Worm (Caenorhabditis elegans): ENCODE results near the gene ect-2.

The ect-2 gene

DNA sequence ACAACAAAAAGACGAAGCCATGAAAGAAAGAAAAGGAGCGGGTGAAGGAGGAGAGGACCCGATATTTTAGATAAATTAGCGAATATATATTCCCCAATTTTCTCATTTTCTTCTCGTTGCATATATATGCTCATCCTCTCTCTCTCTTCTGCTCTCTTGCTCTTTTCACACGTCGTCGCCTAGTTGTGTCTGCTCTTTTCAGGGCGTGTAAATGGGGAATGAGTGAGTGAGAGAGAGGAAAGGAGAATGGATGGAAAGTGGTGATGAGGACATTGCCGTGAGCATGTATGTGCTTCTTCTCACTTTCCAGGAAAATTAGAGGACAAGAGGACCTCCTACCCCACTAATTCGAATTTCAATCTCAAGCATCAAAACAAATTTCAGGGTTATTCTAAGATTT lies 28.3 kb downstream of the ect-2 start:
- TF ChIP-seq lin-14 (GFP tag; optimal IDR thresholded peaks at IDR 0.05) (peak; percentile 63), C04F5.9 (tag; optimal IDR thresholded peaks at IDR 0.05) (no peak), egl-13 (tag; optimal IDR thresholded peaks at IDR 0.05) (peak; percentile 30), pqm-1 (tag; optimal IDR thresholded peaks at IDR 0.05) (no peak), nhr-71 (tag; optimal IDR thresholded peaks at IDR 0.05) (peak; percentile 26), dsc-1 (tag; optimal IDR thresholded peaks at IDR 0.05) (peak; percentile 22), unc-62 (GFP tag; optimal IDR thresholded peaks at IDR 0.05) (no peak), unc-86 (tag; optimal IDR thresholded peaks at IDR 0.05) (peak; percentile 20), C34B4.2 (tag; optimal IDR thresholded peaks at IDR 0.05) (no peak), nhr-85 (tag) (no peak)

ce11 chrII:10753694-10754093 lies 30.1 kb downstream of the ect-2 start:
- TF ChIP-seq pag-3 (tag; optimal IDR thresholded peaks at IDR 0.05; ENCODE audit: borderline replicate concordance, insufficient read depth) (no peak), fkh-10 (GFP tag; optimal IDR thresholded peaks at IDR 0.05) (peak; percentile 94), lin-14 (GFP tag; optimal IDR thresholded peaks at IDR 0.05) (peak; percentile 40)

DNA sequence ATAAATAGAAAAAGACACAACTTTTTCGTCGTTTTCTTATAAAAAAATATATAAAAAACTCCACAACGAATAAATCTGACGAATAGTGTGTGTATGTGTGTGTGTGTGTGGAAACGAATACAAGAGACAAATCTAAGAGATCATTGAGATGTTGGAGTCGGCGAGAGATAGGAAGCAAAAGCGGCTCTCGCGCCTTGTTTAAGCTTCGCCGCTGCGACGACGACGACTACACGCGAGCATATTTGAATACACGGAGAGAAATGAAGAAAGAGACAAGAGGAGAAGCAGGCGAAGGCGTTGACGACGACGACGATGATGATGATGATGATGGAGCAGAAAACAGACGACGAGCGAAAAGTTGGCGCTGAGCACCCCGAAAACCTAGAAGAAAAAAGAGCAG lies 39.0 kb downstream of the ect-2 start:
- TF ChIP-seq unc-98 (GFP tag; IDR thresholded peaks at IDR 0.05): no peak
- no peak for TF ChIP-seq efl-3 (GFP tag; optimal IDR thresholded peaks at IDR 0.05)
- peak in 1 of 2 experiments; percentile 41 for TF ChIP-seq lsy-2 (tag; optimal IDR thresholded peaks at IDR 0.05)
- no peak for TF ChIP-seq lin-39 (tag; optimal IDR thresholded peaks at IDR 0.05)
- peak; percentile 31 for TF ChIP-seq nhr-47 (tag; optimal IDR thresholded peaks at IDR 0.05)
- TF ChIP-seq hpl-2 (GFP tag; optimal IDR thresholded peaks at IDR 0.05): no peak
- peak; percentile 20 for TF ChIP-seq fkh-10 (GFP tag; optimal IDR thresholded peaks at IDR 0.05)
- no peak for TF ChIP-seq mef-2 (tag; optimal IDR thresholded peaks at IDR 0.05)
- no peak for TF ChIP-seq ces-1 (GFP tag; optimal IDR thresholded peaks at IDR 0.05)
- TF ChIP-seq ztf-11 (tag; optimal IDR thresholded peaks at IDR 0.05): no peak
- no peak for TF ChIP-seq vab-15 (tag; optimal IDR thresholded peaks at IDR 0.05)
- TF ChIP-seq snpc-4 (tag; optimal IDR thresholded peaks at IDR 0.05): no peak
- peak; percentile 39 for TF ChIP-seq swsn-7 (tag; optimal IDR thresholded peaks at IDR 0.05)
- TF ChIP-seq dsc-1 (tag; optimal IDR thresholded peaks at IDR 0.05): peak; percentile 34
- TF ChIP-seq tlp-1 (tag; optimal IDR thresholded peaks at IDR 0.05): no peak
- no peak for TF ChIP-seq ztf-4 (tag; optimal IDR thresholded peaks at IDR 0.05)
- TF ChIP-seq lin-35 (GFP tag; optimal IDR thresholded peaks at IDR 0.05): peak in 1 of 2 experiments; percentile 34
- no peak for TF ChIP-seq aly-2 (tag; optimal IDR thresholded peaks at IDR 0.05)
- no peak for TF ChIP-seq pag-3 (tag; optimal IDR thresholded peaks at IDR 0.05; ENCODE audit: borderline replicate concordance, insufficient read depth)
- TF ChIP-seq nhr-237 (tag; optimal IDR thresholded peaks at IDR 0.05): no peak
- TF ChIP-seq lin-14 (GFP tag; optimal IDR thresholded peaks at IDR 0.05): peak; percentile 79
- TF ChIP-seq nhr-76 (tag; optimal IDR thresholded peaks at IDR 0.05): no peak
- TF ChIP-seq C16A3.4 (tag; optimal IDR thresholded peaks at IDR 0.05): no peak
- TF ChIP-seq nhr-19 (GFP tag; conservative IDR thresholded peaks at IDR 0.05): no peak
- no peak for TF ChIP-seq ama-1 (optimal IDR thresholded peaks at IDR 0.05)
- TF ChIP-seq sptf-1 (tag; optimal IDR thresholded peaks at IDR 0.05): no peak
- peak; percentile 20 to 48 for TF ChIP-seq efl-1 (optimal IDR thresholded peaks at IDR 0.05)
- TF ChIP-seq efl-1 (GFP tag; optimal IDR thresholded peaks at IDR 0.05 in 1 of 2): peak in 1 of 2 experiments; percentile 11
- peak; percentile 69 for TF ChIP-seq fkh-8 (tag; optimal IDR thresholded peaks at IDR 0.05)
- TF ChIP-seq nhr-90 (tag; optimal IDR thresholded peaks at IDR 0.05; ENCODE audit: poor library complexity): no peak
- peak; percentile 39 for TF ChIP-seq nhr-71 (tag; optimal IDR thresholded peaks at IDR 0.05)
- no peak for TF ChIP-seq pqm-1 (tag; optimal IDR thresholded peaks at IDR 0.05)
- TF ChIP-seq nhr-77 (tag; optimal IDR thresholded peaks at IDR 0.05): no peak
- TF ChIP-seq nhr-28 (tag; optimal IDR thresholded peaks at IDR 0.05): no peak
- peak; percentile 4 to 49 (median 8) for TF ChIP-seq ceh-82 (tag; optimal IDR thresholded peaks at IDR 0.05)
- TF ChIP-seq ets-5 (GFP tag; IDR thresholded peaks at IDR 0.05): no peak
- TF ChIP-seq lir-3 (tag; optimal IDR thresholded peaks at IDR 0.05; ENCODE audit: poor library complexity): no peak
- no peak for TF ChIP-seq nhr-20 (tag; optimal IDR thresholded peaks at IDR 0.05)
- TF ChIP-seq snu-23 (GFP tag; optimal IDR thresholded peaks at IDR 0.05): peak; percentile 15
- TF ChIP-seq ceh-8 (GFP tag; optimal IDR thresholded peaks at IDR 0.05): no peak
- TF ChIP-seq egl-13 (tag; optimal IDR thresholded peaks at IDR 0.05): peak; percentile 53
- no peak for TF ChIP-seq rnt-1 (tag; optimal IDR thresholded peaks at IDR 0.05)
- no peak for TF ChIP-seq C34B4.2 (tag; optimal IDR thresholded peaks at IDR 0.05)
- no peak for TF ChIP-seq mdl-1 (tag; optimal IDR thresholded peaks at IDR 0.05)
- TF ChIP-seq xbp-1 (tag; optimal IDR thresholded peaks at IDR 0.05): no peak
- no peak for TF ChIP-seq nhr-85 (tag)

Data from whole organism, L1 larva.